Worm (Caenorhabditis elegans): ENCODE data around the gene slcf-1.

ce11 chrX:10485300-10485755 lies 43.8 kb upstream of the slcf-1 start, which contains the start of gene C33D3.3:
- TF ChIP-seq nhr-77 (tag; optimal IDR thresholded peaks at IDR 0.05): no peak
- TF ChIP-seq elt-3 (tag; optimal IDR thresholded peaks at IDR 0.05): no peak
